Fruit fly (Drosophila melanogaster) whole organism, wandering third instar larva: ENCODE data around the gene CG4325.

Source experiments
- Abd-B ChIP-seq: fragments of >200 bp; optimal IDR thresholded peaks from 2 replicates; lab custom pipeline; 2017; ENCODE audit warnings: missing biosample characterization, missing genetic modification characterization
- CG32264 ChIP-seq: fragments of 200-800 bp; sonication (Bioruptor generic); optimal IDR thresholded peaks from 2 replicates; lab custom pipeline; 2016; ENCODE audit warnings: missing biosample characterization, missing genetic modification characterization
- CG9705 ChIP-seq: fragments of 200-800 bp; sonication (Bioruptor generic); optimal IDR thresholded peaks from 2 replicates; lab custom pipeline; 2018; ENCODE audit warnings: missing biosample characterization, mild to moderate bottlenecking, missing genetic modification characterization
- CrebA ChIP-seq: fragments of 200-800 bp; sonication (Bioruptor generic); optimal IDR thresholded peaks from 2 replicates; lab custom pipeline; 2016; ENCODE audit warnings: missing biosample characterization, mild to moderate bottlenecking, missing genetic modification characterization, borderline replicate concordance
- Dfd ChIP-seq: fragments of >200 bp; optimal IDR thresholded peaks from 2 replicates; lab custom pipeline; 2017; ENCODE audit warnings: missing biosample characterization, missing genetic modification characterization
- Dif ChIP-seq: fragments of 200-275, 200-300 bp; sonication (Bioruptor generic); optimal IDR thresholded peaks from 2 replicates; lab custom pipeline; 2018; ENCODE audit warnings: missing biosample characterization, missing genetic modification characterization; ENCODE audit not compliant: partially characterized antibody
- GATAd ChIP-seq: sonication (Bioruptor generic); optimal IDR thresholded peaks from 2 replicates; lab custom pipeline; 2016; ENCODE audit warnings: missing biosample characterization, missing genetic modification characterization
- HLH106 ChIP-seq: fragments of 200-800 bp; optimal IDR thresholded peaks from 3 replicates; lab custom pipeline; 2019; ENCODE audit warnings: missing biosample characterization, mild to moderate bottlenecking, missing genetic modification characterization, moderate library complexity
- Hnf4 ChIP-seq: fragments of 200-800 bp; sonication (Bioruptor generic); optimal IDR thresholded peaks from 2 replicates; lab custom pipeline; 2016; ENCODE audit warnings: missing biosample characterization, mild to moderate bottlenecking, missing genetic modification characterization
- Hr78 ChIP-seq: fragments of >200 bp; optimal IDR thresholded peaks from 2 replicates; lab custom pipeline; 2017; ENCODE audit warnings: missing biosample characterization, missing genetic modification characterization
- Hr83 ChIP-seq: fragments of 200-300 bp; sonication (Bioruptor generic); optimal IDR thresholded peaks from 2 replicates; lab custom pipeline; 2016; ENCODE audit warnings: missing biosample characterization, mild to moderate bottlenecking, missing genetic modification characterization, moderate library complexity; ENCODE audit not compliant: poor library complexity, severe bottlenecking
- Jra ChIP-seq: sonication (Bioruptor generic); optimal IDR thresholded peaks from 2 replicates; lab custom pipeline; 2016; ENCODE audit warnings: missing biosample characterization, missing genetic modification characterization
- Mio ChIP-seq: sonication (Bioruptor generic); optimal IDR thresholded peaks from 2 replicates; lab custom pipeline; 2016; ENCODE audit warnings: missing biosample characterization, missing genetic modification characterization
- Myc ChIP-seq: fragments of >200 bp; optimal IDR thresholded peaks from 2 replicates; lab custom pipeline; 2017
- N ChIP-seq: fragments of >200 bp; optimal IDR thresholded peaks from 2 replicates; lab custom pipeline; 2018; ENCODE audit warnings: missing biosample characterization, missing external identifiers, missing genetic modification characterization
- OdsH ChIP-seq: fragments of 200-800 bp; sonication (Bioruptor generic); optimal IDR thresholded peaks from 2 replicates; lab custom pipeline; 2016; ENCODE audit warnings: missing biosample characterization, mild to moderate bottlenecking, missing genetic modification characterization
- Rel ChIP-seq, 2 experiments: fragments of 200-800 bp; sonication (Bioruptor generic) in 1 of 2; optimal IDR thresholded peaks; 2 replicates in 1 of 2; 3 replicates in 1 of 2; lab custom pipeline; 2016 to 2019; ENCODE audit warnings: mild to moderate bottlenecking in 2 of 2, missing biosample characterization in 2 of 2, missing genetic modification characterization in 2 of 2, moderate library complexity in 1 of 2
- Sp1 ChIP-seq: fragments of 200-800 bp; sonication (Bioruptor generic); optimal IDR thresholded peaks from 3 replicates; lab custom pipeline; 2019; ENCODE audit warnings: missing biosample characterization, mild to moderate bottlenecking, missing genetic modification characterization, moderate library complexity
- Vsx2 ChIP-seq: fragments of 200-300, 225-300 bp; sonication (Bioruptor generic); optimal IDR thresholded peaks from 2 replicates; lab custom pipeline; 2018; ENCODE audit warnings: missing biosample characterization, missing genetic modification characterization; ENCODE audit not compliant: partially characterized antibody
- br ChIP-seq: fragments of 200-800 bp; sonication (Bioruptor generic); optimal IDR thresholded peaks from 2 replicates; lab custom pipeline; 2016; ENCODE audit warnings: missing biosample characterization, missing genetic modification characterization
- brk ChIP-seq: fragments of 200-800 bp; sonication (Bioruptor generic); optimal IDR thresholded peaks from 2 replicates; lab custom pipeline; 2016; ENCODE audit warnings: missing biosample characterization, mild to moderate bottlenecking, missing genetic modification characterization
- dl ChIP-seq, 2 experiments: fragments of 175-275, 200-275 bp in 1 of 2; fragments of 200-275 bp in 1 of 2; sonication (Bioruptor generic); optimal IDR thresholded peaks; lab custom pipeline; 2018; ENCODE audit warnings: mild to moderate bottlenecking in 2 of 2, missing biosample characterization in 2 of 2, missing genetic modification characterization in 2 of 2, moderate library complexity in 2 of 2; ENCODE audit not compliant: partially characterized antibody in 2 of 2, insufficient read depth in 1 of 2
- dmrt93B ChIP-seq: fragments of 200-800 bp; sonication (Bioruptor generic); optimal IDR thresholded peaks from 2 replicates; lab custom pipeline; 2018; ENCODE audit warnings: missing biosample characterization, mild to moderate bottlenecking, missing genetic modification characterization
- dsf ChIP-seq: sonication (Bioruptor generic); optimal IDR thresholded peaks from 2 replicates; lab custom pipeline; 2016; ENCODE audit warnings: missing biosample characterization, missing genetic modification characterization, borderline replicate concordance
- ey ChIP-seq: fragments of 200-800 bp; sonication (Bioruptor generic); optimal IDR thresholded peaks from 2 replicates; lab custom pipeline; 2016; ENCODE audit warnings: missing biosample characterization, missing genetic modification characterization
- foxo ChIP-seq, 2 experiments: fragments of 200-800 bp; sonication (Bioruptor generic); optimal IDR thresholded peaks; 2 replicates in 1 of 2; 3 replicates in 1 of 2; lab custom pipeline; 2016 to 2017; ENCODE audit warnings: missing biosample characterization in 2 of 2, missing genetic modification characterization in 2 of 2
- fru ChIP-seq: fragments of 200-800 bp; sonication (Bioruptor generic); optimal IDR thresholded peaks from 3 replicates; lab custom pipeline; 2016; ENCODE audit warnings: missing biosample characterization, mild to moderate bottlenecking, missing genetic modification characterization
- h ChIP-seq: fragments of 200-800 bp; sonication (Bioruptor generic); optimal IDR thresholded peaks from 3 replicates; lab custom pipeline; 2016; ENCODE audit warnings: missing biosample characterization, mild to moderate bottlenecking, missing genetic modification characterization
- jim ChIP-seq: fragments of 175-275, 200-325 bp; sonication (Bioruptor generic); optimal IDR thresholded peaks from 2 replicates; lab custom pipeline; 2016; ENCODE audit warnings: missing biosample characterization, mild to moderate bottlenecking, missing genetic modification characterization
- lola ChIP-seq: fragments of >200 bp; optimal IDR thresholded peaks from 2 replicates; lab custom pipeline; 2017; ENCODE audit warnings: missing biosample characterization, missing genetic modification characterization
- pan ChIP-seq: fragments of >200 bp; optimal IDR thresholded peaks from 2 replicates; lab custom pipeline; 2017
- psq ChIP-seq: fragments of 200-800 bp; sonication (Bioruptor generic); optimal IDR thresholded peaks from 3 replicates; lab custom pipeline; 2017; ENCODE audit warnings: missing biosample characterization, mild to moderate bottlenecking, missing genetic modification characterization, moderate library complexity
- rgr ChIP-seq: fragments of 200-800 bp; sonication (Bioruptor generic); optimal IDR thresholded peaks from 3 replicates; lab custom pipeline; 2016; ENCODE audit warnings: missing biosample characterization, mild to moderate bottlenecking, missing genetic modification characterization
- sage ChIP-seq: fragments of 200-800 bp; sonication (Bioruptor generic); optimal IDR thresholded peaks from 2 replicates; lab custom pipeline; 2016; ENCODE audit warnings: missing biosample characterization, mild to moderate bottlenecking, missing genetic modification characterization
- sv ChIP-seq: fragments of 200-800 bp; sonication (Bioruptor generic); optimal IDR thresholded peaks from 3 replicates; lab custom pipeline; 2016; ENCODE audit warnings: missing biosample characterization, missing genetic modification characterization
- tai ChIP-seq: sonication (Bioruptor generic); optimal IDR thresholded peaks from 2 replicates; lab custom pipeline; 2016; ENCODE audit warnings: missing biosample characterization, missing genetic modification characterization
- usp ChIP-seq: fragments of >200 bp; optimal IDR thresholded peaks from 2 replicates; lab custom pipeline; 2017; ENCODE audit warnings: missing biosample characterization, missing genetic modification characterization
- woc ChIP-seq: sonication (Bioruptor generic); optimal IDR thresholded peaks from 2 replicates; lab custom pipeline; 2016; ENCODE audit warnings: missing biosample characterization, mild to moderate bottlenecking, missing genetic modification characterization

Gene CG4325

dm6 chrX:2048778-2049686 lies 5.4 kb upstream of the CG4325 start:
- TF ChIP-seq HLH106 (tag; lab: Kevin White, UChicago) = peak; percentile 11
- no peak for TF ChIP-seq Mio
- peak; percentile 75 for TF ChIP-seq br (GFP tag; lab: Kevin White, UChicago)
- TF ChIP-seq h (GFP tag; lab: Kevin White, UChicago) = peak; percentile 67

DNA sequence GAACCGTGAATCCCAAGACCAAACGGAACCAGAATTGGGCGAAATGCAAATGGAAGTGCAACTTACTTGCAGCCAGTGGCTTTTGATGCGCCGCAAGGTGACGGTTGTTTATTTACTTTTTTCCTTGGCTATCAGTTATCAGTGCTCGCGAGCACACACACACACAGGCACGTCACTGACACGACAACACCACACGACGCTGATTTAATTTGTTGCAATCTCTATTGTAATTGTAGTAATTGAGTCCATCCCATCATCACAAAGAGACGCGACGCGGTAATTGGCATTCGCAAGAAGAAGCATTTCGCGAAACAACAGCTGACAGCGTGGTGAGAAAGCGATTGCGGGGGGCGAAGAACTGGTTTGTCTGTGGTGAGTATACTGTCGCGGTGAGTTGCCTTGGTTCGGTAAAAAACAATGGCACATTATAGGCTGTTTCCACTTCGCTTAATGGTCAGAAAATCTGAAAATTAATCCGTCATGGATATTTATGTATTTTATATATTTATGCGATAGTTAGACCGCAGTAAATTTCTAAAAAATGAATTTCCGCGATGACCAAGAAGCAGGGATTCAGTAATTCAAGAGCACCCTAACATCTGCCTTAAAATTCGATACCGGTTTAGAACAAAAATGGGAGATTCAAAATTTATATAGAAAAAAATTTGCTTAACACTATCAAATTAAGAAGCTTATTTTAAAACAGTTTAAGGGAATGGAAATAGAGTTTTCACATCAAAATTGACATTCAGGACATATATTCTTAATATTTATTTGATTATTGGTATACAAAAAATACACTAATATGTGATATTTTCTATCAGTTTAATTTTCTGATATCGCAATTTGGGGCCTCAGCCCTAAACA lies 1.4 kb downstream of the CG4325 start, which contains the start of the genes Actn and usp:
TSS of gene Actn (minus strand) at position 331 of the 867 bp plus-strand sequence.
TSS of gene usp (minus strand) at position 331 of the 867 bp plus-strand sequence.
- TF ChIP-seq pan (lab: Kevin White, UChicago) = no peak
- TF ChIP-seq rgr (GFP tag; lab: Kevin White, UChicago) = no peak
- no peak for TF ChIP-seq CrebA (GFP tag; lab: Kevin White, UChicago)
- TF ChIP-seq lola (GFP tag; lab: Kevin White, UChicago) = no peak
- no peak for TF ChIP-seq dl (GFP tag; optimal IDR thresholded peaks at IDR 0.05; lab: Kevin White, UChicago; ENCODE audit: insufficient read depth in 1 of 2, partially characterized antibody in 2 of 2)
- TF ChIP-seq Myc = peak; percentile 70
- peak; percentile 42 for TF ChIP-seq Sp1 (GFP tag; lab: Kevin White, UChicago)
- no peak for TF ChIP-seq Mio
- peak; percentile 40 for TF ChIP-seq Abd-B (GFP tag; lab: Kevin White, UChicago)
- no peak for TF ChIP-seq fru (GFP tag; lab: Kevin White, UChicago)
- TF ChIP-seq usp (GFP tag; lab: Kevin White, UChicago) = no peak
- TF ChIP-seq brk (GFP tag; lab: Kevin White, UChicago) = no peak
- no peak for TF ChIP-seq psq (GFP tag; lab: Kevin White, UChicago)
- no peak for TF ChIP-seq OdsH (GFP tag; lab: Kevin White, UChicago)
- no peak for TF ChIP-seq Vsx2 (GFP tag; lab: Kevin White, UChicago)
- no peak for TF ChIP-seq GATAd (GFP tag; lab: Kevin White, UChicago)
- peak in 1 of 2 experiments; percentile 38 for TF ChIP-seq foxo (GFP tag; optimal IDR thresholded peaks at IDR 0.05; lab: Kevin White, UChicago)
- TF ChIP-seq Hr83 = no peak
- TF ChIP-seq sage (GFP tag; lab: Kevin White, UChicago) = peak; percentile 28
- TF ChIP-seq dmrt93B (GFP tag; lab: Kevin White, UChicago) = no peak
- TF ChIP-seq jim (GFP tag; lab: Kevin White, UChicago) = no peak
- no peak for TF ChIP-seq tai (GFP tag; lab: Kevin White, UChicago)
- no peak for TF ChIP-seq CG32264 (GFP tag; lab: Kevin White, UChicago)
- no peak for TF ChIP-seq dsf (GFP tag; lab: Kevin White, UChicago)
- TF ChIP-seq Dif = no peak
- peak; percentile 46 for TF ChIP-seq HLH106 (tag; lab: Kevin White, UChicago)
- TF ChIP-seq Jra (GFP tag; lab: Kevin White, UChicago) = no peak
- TF ChIP-seq Rel (GFP tag; optimal IDR thresholded peaks at IDR 0.05; lab: Kevin White, UChicago) = no peak
- peak; percentile 44 for TF ChIP-seq Rel (tag; optimal IDR thresholded peaks at IDR 0.05; lab: Kevin White, UChicago)
- peak; percentile 24 for TF ChIP-seq br (GFP tag; lab: Kevin White, UChicago)
- TF ChIP-seq CG9705 (GFP tag; lab: Kevin White, UChicago) = no peak
- no peak for TF ChIP-seq Hnf4 (GFP tag; lab: Kevin White, UChicago)
- TF ChIP-seq Dfd (GFP tag; lab: Kevin White, UChicago) = no peak
- TF ChIP-seq N = peak; percentile 98
- peak; percentile 52 for TF ChIP-seq h (GFP tag; lab: Kevin White, UChicago)
- no peak for TF ChIP-seq sv (GFP tag; lab: Kevin White, UChicago)
- TF ChIP-seq Hr78 (GFP tag; lab: Kevin White, UChicago) = peak; percentile 75
- no peak for TF ChIP-seq ey (GFP tag; lab: Kevin White, UChicago)
- TF ChIP-seq woc (GFP tag; lab: Kevin White, UChicago) = peak; percentile 55
